Fruit fly (Drosophila melanogaster) whole organism, embryonic: ENCODE data around the gene cu.

Experiments used
- Atf-2 ChIP-seq: fragments of 200-800 bp; sonication (Bioruptor generic); optimal IDR thresholded peaks from 2 replicates; lab custom pipeline; 2016; ENCODE audit warnings: missing biosample characterization, missing genetic modification characterization
- CG10267 ChIP-seq: fragments of 200-800 bp; sonication (Bioruptor generic); optimal IDR thresholded peaks from 2 replicates; lab custom pipeline; 2018; ENCODE audit warnings: missing biosample characterization, mild to moderate bottlenecking, missing genetic modification characterization, moderate library complexity
- CG10274 ChIP-seq: fragments of 200-800 bp; sonication (Bioruptor generic); optimal IDR thresholded peaks from 3 replicates; lab custom pipeline; 2017; ENCODE audit warnings: missing biosample characterization, mild to moderate bottlenecking, missing genetic modification characterization
- CG10462 ChIP-seq: fragments of 200-800 bp; sonication (Bioruptor generic); optimal IDR thresholded peaks from 2 replicates; lab custom pipeline; 2016; ENCODE audit warnings: missing biosample characterization, missing genetic modification characterization
- CG14014 ChIP-seq: fragments of 200-800 bp; sonication (Bioruptor generic); IDR thresholded peaks from 2 replicates; pipeline ENCODE4 v1.3.6; 2022; ENCODE audit warnings: missing biosample characterization, missing genetic modification characterization
- CG15011 ChIP-seq: fragments of 200-800 bp; sonication (Bioruptor generic); optimal IDR thresholded peaks from 3 replicates; lab custom pipeline; 2018; ENCODE audit warnings: missing biosample characterization, mild to moderate bottlenecking, missing genetic modification characterization
- CG16815 ChIP-seq: fragments of 200-800 bp; sonication (Bioruptor generic); optimal IDR thresholded peaks from 3 replicates; lab custom pipeline; 2017; ENCODE audit warnings: missing biosample characterization, mild to moderate bottlenecking, missing genetic modification characterization
- CG17186 ChIP-seq: fragments of 200-800 bp; sonication (Bioruptor generic); optimal IDR thresholded peaks from 3 replicates; lab custom pipeline; 2017; ENCODE audit warnings: missing biosample characterization, missing genetic modification reagents, missing genetic modification characterization
- CG17385 ChIP-seq: fragments of 200-800 bp; sonication (Bioruptor generic); optimal IDR thresholded peaks from 3 replicates; lab custom pipeline; 2018; ENCODE audit warnings: missing biosample characterization, mild to moderate bottlenecking, missing genetic modification characterization
- CG1832 ChIP-seq: fragments of 200-800 bp; sonication (Bioruptor generic); optimal IDR thresholded peaks from 2 replicates; lab custom pipeline; 2017; ENCODE audit warnings: missing biosample characterization, mild to moderate bottlenecking, missing genetic modification characterization, inconsistent platforms
- CG2678 ChIP-seq: fragments of 200-800 bp; sonication (Bioruptor generic); optimal IDR thresholded peaks from 3 replicates; lab custom pipeline; 2019; ENCODE audit warnings: missing biosample characterization, mild to moderate bottlenecking, missing genetic modification characterization, moderate library complexity
- CG30403 ChIP-seq: fragments of 200-800 bp; sonication (Bioruptor generic); optimal IDR thresholded peaks from 3 replicates; lab custom pipeline; 2016; ENCODE audit warnings: missing biosample characterization, missing genetic modification characterization
- CG32772 ChIP-seq: fragments of 200-800 bp; sonication (Bioruptor generic); IDR thresholded peaks from 2 replicates; pipeline ENCODE4 v1.3.6; 2022; ENCODE audit warnings: missing biosample characterization, missing genetic modification characterization
- CG3281 ChIP-seq: fragments of 200-800 bp; sonication (Bioruptor generic); optimal IDR thresholded peaks from 3 replicates; lab custom pipeline; 2017; ENCODE audit warnings: missing biosample characterization, mild to moderate bottlenecking, missing genetic modification characterization
- CG33213 ChIP-seq: fragments of 200-800 bp; sonication (Bioruptor generic); optimal IDR thresholded peaks from 3 replicates; lab custom pipeline; 2016; ENCODE audit warnings: missing biosample characterization, missing genetic modification characterization
- CG3847 ChIP-seq: fragments of 200-800 bp; sonication (Bioruptor generic); IDR thresholded peaks from 2 replicates; pipeline ENCODE4 v1.3.6; 2022; ENCODE audit warnings: missing biosample characterization, missing genetic modification characterization
- CG4854 ChIP-seq: fragments of 200-800 bp; sonication (Bioruptor generic); optimal IDR thresholded peaks from 2 replicates; lab custom pipeline; 2016; ENCODE audit warnings: missing biosample characterization, missing genetic modification characterization, inconsistent platforms
- CG6175 ChIP-seq: fragments of 200-800 bp; sonication (Bioruptor generic); IDR thresholded peaks from 3 replicates; pipeline ENCODE4 v1.3.6; 2022; ENCODE audit warnings: missing biosample characterization, missing genetic modification characterization
- CG7928 ChIP-seq: fragments of 200-800 bp; sonication (Bioruptor generic); optimal IDR thresholded peaks from 2 replicates; lab custom pipeline; 2017; ENCODE audit warnings: missing biosample characterization, mild to moderate bottlenecking, missing genetic modification characterization
- CG8281 ChIP-seq: fragments of 200-800 bp; sonication (Bioruptor generic); optimal IDR thresholded peaks from 2 replicates; lab custom pipeline; 2018; ENCODE audit warnings: missing biosample characterization, mild to moderate bottlenecking, missing genetic modification characterization, moderate library complexity
- Eip74EF ChIP-seq, 2 experiments: fragments of 200-800 bp in 1 of 2; fragments of >200 bp in 1 of 2; sonication (Bioruptor generic) in 1 of 2; optimal IDR thresholded peaks; 2 replicates each; lab custom pipeline; 2017 to 2019; ENCODE audit warnings: missing biosample characterization in 2 of 2, missing genetic modification characterization in 2 of 2, mild to moderate bottlenecking in 1 of 2, moderate library complexity in 1 of 2
- Fer3 ChIP-seq: fragments of 200-800 bp; sonication (Bioruptor generic); optimal IDR thresholded peaks from 2 replicates; lab custom pipeline; 2018; ENCODE audit warnings: missing biosample characterization, mild to moderate bottlenecking, missing genetic modification characterization, moderate library complexity
- HHEX ChIP-seq: fragments of 200-800 bp; sonication (Bioruptor generic); optimal IDR thresholded peaks from 3 replicates; lab custom pipeline; 2017; ENCODE audit warnings: missing biosample characterization, mild to moderate bottlenecking, missing genetic modification characterization, missing genetic modification reagents
- HLH54F ChIP-seq: fragments of 200-800 bp; sonication (Bioruptor generic); optimal IDR thresholded peaks from 3 replicates; lab custom pipeline; 2016; ENCODE audit warnings: missing biosample characterization, missing genetic modification characterization
- Hr39 ChIP-seq: fragments of >200 bp; optimal IDR thresholded peaks from 2 replicates; lab custom pipeline; 2017
- Hr51 ChIP-seq, 2 experiments: fragments of 200-800 bp; sonication (Bioruptor generic); optimal IDR thresholded peaks; 2 replicates in 1 of 2; 3 replicates in 1 of 2; lab custom pipeline; 2016 to 2018; ENCODE audit warnings: missing biosample characterization in 2 of 2, missing genetic modification characterization in 2 of 2, mild to moderate bottlenecking in 1 of 2, moderate library complexity in 1 of 2
- Lim3 ChIP-seq: fragments of 200-800 bp; sonication (Bioruptor generic); IDR thresholded peaks from 2 replicates; pipeline ENCODE4 v1.3.6; 2022; ENCODE audit warnings: missing biosample characterization, missing genetic modification characterization
- NC2α ChIP-seq: fragments of 200-800 bp; sonication (Bioruptor generic); optimal IDR thresholded peaks from 2 replicates; lab custom pipeline; 2016; ENCODE audit warnings: missing biosample characterization, missing genetic modification characterization
- Nf-YC ChIP-seq: fragments of 200-800 bp; optimal IDR thresholded peaks from 3 replicates; lab custom pipeline; 2019; ENCODE audit warnings: missing biosample characterization, mild to moderate bottlenecking, missing genetic modification characterization, moderate library complexity
- Oaz ChIP-seq: fragments of 200-800 bp; sonication (Bioruptor generic); IDR thresholded peaks from 2 replicates; pipeline ENCODE4 v1.3.6; 2022; ENCODE audit warnings: missing biosample characterization, missing genetic modification characterization
- Oli ChIP-seq: fragments of 200-800 bp; sonication (Bioruptor generic); optimal IDR thresholded peaks from 2 replicates; lab custom pipeline; 2018; ENCODE audit warnings: missing biosample characterization, mild to moderate bottlenecking, missing genetic modification characterization, moderate library complexity
- PHDP ChIP-seq: fragments of 200-800 bp; sonication (Bioruptor generic); optimal IDR thresholded peaks from 3 replicates; lab custom pipeline; 2018; ENCODE audit warnings: missing biosample characterization, mild to moderate bottlenecking, missing genetic modification characterization, moderate library complexity
- Pdp1 ChIP-seq, 2 experiments: fragments of 200-800 bp; sonication (Bioruptor generic); optimal IDR thresholded peaks; 3 replicates each; lab custom pipeline; 2016; ENCODE audit warnings: missing biosample characterization in 2 of 2, missing genetic modification characterization in 2 of 2, mild to moderate bottlenecking in 1 of 2, moderate library complexity in 1 of 2
- Scr ChIP-seq: fragments of 200-800 bp; sonication (Bioruptor generic); IDR thresholded peaks from 2 replicates; pipeline ENCODE4 v1.3.6; 2022; ENCODE audit warnings: missing biosample characterization, missing genetic modification characterization; ENCODE audit not compliant: partially characterized antibody
- ash1 ChIP-seq: fragments of 200-800 bp; sonication (Bioruptor generic); optimal IDR thresholded peaks from 2 replicates; lab custom pipeline; 2018; ENCODE audit warnings: missing biosample characterization, mild to moderate bottlenecking, missing genetic modification characterization
- dmrt99B ChIP-seq: fragments of 200-800 bp; sonication (Bioruptor generic); optimal IDR thresholded peaks from 2 replicates; lab custom pipeline; 2018; ENCODE audit warnings: missing biosample characterization, mild to moderate bottlenecking, missing genetic modification characterization, moderate library complexity
- dpn ChIP-seq, 2 experiments: fragments of 200-800 bp; sonication (Bioruptor generic); optimal IDR thresholded peaks; 3 replicates each; lab custom pipeline; 2016; ENCODE audit warnings: missing biosample characterization in 2 of 2, missing genetic modification characterization in 2 of 2
- ems ChIP-seq: fragments of 200-800 bp; sonication (Bioruptor generic); optimal IDR thresholded peaks from 3 replicates; lab custom pipeline; 2016; ENCODE audit warnings: missing biosample characterization, missing genetic modification characterization
- esg ChIP-seq: fragments of 200-800 bp; sonication (Bioruptor generic); conservative IDR thresholded peaks from 2 replicates; pipeline ENCODE4 v1.3.6; 2022; ENCODE audit warnings: missing biosample characterization, missing genetic modification characterization
- grau ChIP-seq: fragments of 200-800 bp; optimal IDR thresholded peaks from 3 replicates; lab custom pipeline; 2019; ENCODE audit warnings: missing biosample characterization, mild to moderate bottlenecking, missing genetic modification characterization, moderate library complexity
- inv ChIP-seq: fragments of 200-800 bp; sonication (Bioruptor generic); IDR thresholded peaks from 2 replicates; pipeline ENCODE4 v1.3.6; 2022; ENCODE audit warnings: missing biosample characterization, missing genetic modification characterization; ENCODE audit not compliant: partially characterized antibody
- kah ChIP-seq: fragments of 200-800 bp; sonication (Bioruptor generic); optimal IDR thresholded peaks from 2 replicates; lab custom pipeline; 2018; ENCODE audit warnings: missing biosample characterization, mild to moderate bottlenecking, missing genetic modification characterization
- lov ChIP-seq, 2 experiments: fragments of 200-800 bp in 1 of 2; fragments of >200 bp in 1 of 2; sonication (Bioruptor generic) in 1 of 2; IDR thresholded peaks in 1 of 2; optimal IDR thresholded peaks in 1 of 2; 2 replicates in 1 of 2; 3 replicates in 1 of 2; pipeline versions ENCODE4 v1.3.6 to Lab custom; 2017 to 2022; ENCODE audit warnings: missing biosample characterization in 1 of 2, missing genetic modification characterization in 1 of 2
- nom ChIP-seq: fragments of 200-800 bp; sonication (Bioruptor generic); optimal IDR thresholded peaks from 2 replicates; lab custom pipeline; 2017; ENCODE audit warnings: missing biosample characterization, missing genetic modification characterization, mild to moderate bottlenecking, moderate library complexity, missing genetic modification reagents
- pfk ChIP-seq: fragments of 200-800 bp; sonication (Bioruptor generic); optimal IDR thresholded peaks from 2 replicates; lab custom pipeline; 2018; ENCODE audit warnings: missing biosample characterization, mild to moderate bottlenecking, missing genetic modification characterization, moderate library complexity
- run ChIP-seq: fragments of 200-800 bp; sonication (Bioruptor generic); optimal IDR thresholded peaks from 3 replicates; lab custom pipeline; 2018; ENCODE audit warnings: missing biosample characterization, mild to moderate bottlenecking, missing genetic modification characterization
- seq ChIP-seq: fragments of 200-800 bp; sonication (Bioruptor generic); IDR thresholded peaks from 2 replicates; pipeline ENCODE4 v1.3.6; 2022; ENCODE audit warnings: missing biosample characterization, missing genetic modification characterization
- wdn ChIP-seq: fragments of 200-800 bp; sonication (Bioruptor generic); IDR thresholded peaks from 2 replicates; pipeline ENCODE4 v1.3.6; 2022; ENCODE audit warnings: missing biosample characterization, missing genetic modification characterization
- zen2 ChIP-seq: fragments of 200-800 bp; sonication (Bioruptor generic); IDR thresholded peaks from 3 replicates; pipeline ENCODE4 v1.3.6; 2022; ENCODE audit warnings: missing biosample characterization, missing genetic modification characterization; ENCODE audit not compliant: partially characterized antibody

The cu gene

DNA sequence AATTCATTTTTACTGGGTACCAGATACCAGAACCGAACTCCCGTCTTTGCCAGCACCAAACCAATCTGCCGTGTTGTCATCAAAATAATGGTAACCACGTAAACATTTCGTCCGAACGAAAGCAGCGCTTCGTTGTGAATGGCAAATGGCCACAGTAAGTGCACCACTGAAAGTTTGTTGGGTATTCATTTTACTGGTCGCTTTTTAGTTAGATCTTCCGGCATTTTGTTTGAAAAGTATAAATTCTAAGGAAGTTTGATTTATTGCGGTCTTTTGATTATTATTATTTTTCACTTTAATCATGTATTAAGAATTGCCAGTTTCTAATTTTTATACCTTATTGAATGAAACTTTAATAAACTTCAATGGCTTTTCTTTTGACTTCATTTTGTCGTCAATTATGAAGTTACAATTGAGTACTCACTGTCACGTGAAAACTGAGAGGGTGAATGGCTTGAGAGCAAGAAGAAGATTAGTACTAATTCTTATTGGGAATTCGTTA, 17.1 kb downstream of the cu start, which contains the start of gene ZnT86D (continued):
- peak; percentile 94 for TF ChIP-seq CG17385
- TF ChIP-seq Eip74EF (GFP tag; optimal IDR thresholded peaks at IDR 0.05; lab: Kevin White, UChicago): peak in 1 of 2 experiments; percentile 46
- TF ChIP-seq HLH54F: peak; percentile 75
- TF ChIP-seq zen2 (GFP tag; lab: Robert Waterston, UW): no peak
- no peak for TF ChIP-seq CG6175 (GFP tag; lab: Robert Waterston, UW)
- TF ChIP-seq Lim3 (GFP tag; lab: Robert Waterston, UW): no peak
- no peak for TF ChIP-seq CG17186
- no peak for TF ChIP-seq lov (optimal IDR thresholded peaks at IDR 0.05; lab: Kevin White, UChicago)
- no peak for TF ChIP-seq lov (GFP tag; IDR thresholded peaks at IDR 0.05; lab: Robert Waterston, UW)
- peak; percentile 66 for TF ChIP-seq CG3281 (GFP tag; lab: Kevin White, UChicago)
- peak; percentile 11 for TF ChIP-seq kah
- TF ChIP-seq CG4854 (GFP tag; lab: Kevin White, UChicago): no peak
- TF ChIP-seq PHDP (tag; lab: Kevin White, UChicago): peak; percentile 69
- peak; percentile 44 for TF ChIP-seq Oli (tag; lab: Kevin White, UChicago)
- no peak for TF ChIP-seq CG10274 (GFP tag; lab: Kevin White, UChicago)
- 0 out of 2 replicates have a peak, but pooled peaks have one; percentile 35 for TF ChIP-seq wdn (GFP tag; lab: Robert Waterston, UW)
- TF ChIP-seq dpn (GFP tag; optimal IDR thresholded peaks at IDR 0.05; lab: Kevin White, UChicago): peak; percentile 44 to 47
- peak; percentile 59 for TF ChIP-seq CG30403 (GFP tag; lab: Kevin White, UChicago)
- peak; percentile 33 for TF ChIP-seq HHEX
- TF ChIP-seq seq: no peak
- peak; percentile 70 for TF ChIP-seq Fer3 (tag; lab: Kevin White, UChicago)
- peak; percentile 31 for TF ChIP-seq pfk (GFP tag; lab: Kevin White, UChicago)
- TF ChIP-seq CG7928 (GFP tag; lab: Kevin White, UChicago): no peak
- peak; percentile 65 for TF ChIP-seq dmrt99B
- peak; percentile 51 for TF ChIP-seq ems (GFP tag; lab: Kevin White, UChicago)
- TF ChIP-seq Atf-2: peak; percentile 5
- peak; percentile 65 for TF ChIP-seq CG3847 (GFP tag; lab: Robert Waterston, UW)
- TF ChIP-seq NC2α (GFP tag; lab: Kevin White, UChicago): no peak
- TF ChIP-seq Hr39 (lab: Kevin White, UChicago): no peak
- peak; percentile 34 to 62 for TF ChIP-seq Hr51 (GFP tag; optimal IDR thresholded peaks at IDR 0.05; lab: Kevin White, UChicago)
- peak; percentile 35 for TF ChIP-seq nom
- peak; percentile 99 for TF ChIP-seq grau (tag; lab: Kevin White, UChicago)
- peak; percentile 33 for TF ChIP-seq CG8281 (tag; lab: Kevin White, UChicago)
- TF ChIP-seq Pdp1 (GFP tag; optimal IDR thresholded peaks at IDR 0.05; lab: Kevin White, UChicago): peak; percentile 48 to 49
- no peak for TF ChIP-seq run (tag; lab: Kevin White, UChicago)
- TF ChIP-seq CG1832: no peak
- TF ChIP-seq inv (GFP tag; lab: Robert Waterston, UW): no peak
- TF ChIP-seq Scr (GFP tag; lab: Robert Waterston, UW): no peak
- TF ChIP-seq CG16815 (GFP tag; lab: Kevin White, UChicago): peak; percentile 49
- 0 out of 2 replicates have a peak, but pooled peaks have one; percentile 12 for TF ChIP-seq CG14014 (GFP tag; lab: Robert Waterston, UW)
- TF ChIP-seq ash1 (GFP tag; lab: Kevin White, UChicago): no peak
- TF ChIP-seq esg (GFP tag; lab: Robert Waterston, UW): no peak
- peak; percentile 21 for TF ChIP-seq CG15011 (GFP tag; lab: Kevin White, UChicago)
- no peak for TF ChIP-seq CG10462 (GFP tag; lab: Kevin White, UChicago)
- peak; percentile 83 for TF ChIP-seq CG2678
- TF ChIP-seq CG10267 (tag; lab: Kevin White, UChicago): peak; percentile 54
- TF ChIP-seq CG33213 (GFP tag; lab: Kevin White, UChicago): no peak
- TF ChIP-seq Oaz (GFP tag; lab: Robert Waterston, UW): no peak
- TF ChIP-seq CG32772 (GFP tag; lab: Robert Waterston, UW): peak; percentile 39; the same call in 1 of the 2 replicates
- peak; percentile 79 for TF ChIP-seq Nf-YC (tag; lab: Kevin White, UChicago)
